Worm (Caenorhabditis elegans) whole organism, L2 larva: Measurements from ENCODE around the gene sru-25.

Experiments
- egl-27 ChIP-seq: sonication (generic microtip); optimal IDR thresholded peaks from 3 replicates; lab custom pipeline; 2017; ENCODE audit warnings: missing biosample characterization, missing genetic modification reagents, missing genetic modification characterization
- nhr-12 ChIP-seq: fragments of 150-350 bp; optimal IDR thresholded peaks from 2 replicates; lab custom pipeline; 2014; ENCODE audit warnings: missing biosample characterization, missing genetic modification characterization

DNA sequence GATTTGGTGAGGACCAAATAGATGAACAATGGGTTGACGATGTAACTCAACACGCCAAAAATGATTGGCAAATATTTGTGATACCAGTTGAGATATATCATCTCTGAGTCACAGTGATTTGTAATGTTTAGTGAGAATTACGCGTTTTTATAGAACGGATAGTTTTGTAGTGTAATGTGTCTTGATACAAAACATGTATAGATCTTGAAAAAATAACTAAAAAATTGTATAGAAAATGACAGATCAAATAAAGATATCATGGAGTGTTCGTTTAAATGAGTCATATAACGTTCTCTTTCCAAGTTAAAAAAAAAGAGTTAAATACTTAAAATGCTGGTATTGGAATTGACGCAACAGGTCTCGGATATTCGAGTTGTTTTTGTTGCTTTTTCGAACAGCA is 19.7 kb downstream of the sru-25 start, which contains the start of gene srj-6:
- no peak for TF ChIP-seq nhr-12
- TF ChIP-seq egl-27 (tag; lab: Kevin White, UChicago), result no peak
